Fruit fly (Drosophila melanogaster): Measurements from ENCODE around the gene ana1.

The ana1 gene

dm6 chr3R:24549834-24550233, 19.5 kb downstream of the ana1 start:
- TF ChIP-seq CG8301 (tag; optimal IDR thresholded peaks at IDR 0.05): no peak
- peak; percentile 30 for TF ChIP-seq Snoo (tag; optimal IDR thresholded peaks at IDR 0.05)
- peak; percentile 65 for TF ChIP-seq CG17806 (tag; optimal IDR thresholded peaks at IDR 0.05)
- peak; percentile 79 for TF ChIP-seq CG34367 (tag; optimal IDR thresholded peaks at IDR 0.05)
- TF ChIP-seq EcR (GFP tag; optimal IDR thresholded peaks at IDR 0.05): peak; percentile 65
- TF ChIP-seq rn (GFP tag; IDR thresholded peaks at IDR 0.05): no peak
- TF ChIP-seq CG8159 (tag; optimal IDR thresholded peaks at IDR 0.05): peak; percentile 80
- peak; percentile 94 for TF ChIP-seq gl (tag; optimal IDR thresholded peaks at IDR 0.05)
- no peak for TF ChIP-seq CG10348 (GFP tag; IDR thresholded peaks at IDR 0.05)
- TF ChIP-seq D1 (tag; optimal IDR thresholded peaks at IDR 0.05): no peak
- TF ChIP-seq Ets98B (GFP tag; IDR thresholded peaks at IDR 0.05): no peak
- peak; percentile 65 for TF ChIP-seq CG12605 (GFP tag; IDR thresholded peaks at IDR 0.05)
- no peak for TF ChIP-seq CG13204 (GFP tag; optimal IDR thresholded peaks at IDR 0.05)
- TF ChIP-seq CG9948 (tag; optimal IDR thresholded peaks at IDR 0.05): peak; percentile 49
- peak; percentile 81 for TF ChIP-seq CG15710 (tag; optimal IDR thresholded peaks at IDR 0.05)
- TF ChIP-seq Pif1B (GFP tag; optimal IDR thresholded peaks at IDR 0.05): peak; percentile 71
- TF ChIP-seq fd96Ca (GFP tag; IDR thresholded peaks at IDR 0.05): no peak
- TF ChIP-seq Pif1A (GFP tag; optimal IDR thresholded peaks at IDR 0.05): peak; percentile 79
- TF ChIP-seq CG32121 (GFP tag; IDR thresholded peaks at IDR 0.05): no peak
- no peak for TF ChIP-seq CG4496 (GFP tag; IDR thresholded peaks at IDR 0.05)
- TF ChIP-seq CG14655 (GFP tag; optimal IDR thresholded peaks at IDR 0.05): no peak

DNA sequence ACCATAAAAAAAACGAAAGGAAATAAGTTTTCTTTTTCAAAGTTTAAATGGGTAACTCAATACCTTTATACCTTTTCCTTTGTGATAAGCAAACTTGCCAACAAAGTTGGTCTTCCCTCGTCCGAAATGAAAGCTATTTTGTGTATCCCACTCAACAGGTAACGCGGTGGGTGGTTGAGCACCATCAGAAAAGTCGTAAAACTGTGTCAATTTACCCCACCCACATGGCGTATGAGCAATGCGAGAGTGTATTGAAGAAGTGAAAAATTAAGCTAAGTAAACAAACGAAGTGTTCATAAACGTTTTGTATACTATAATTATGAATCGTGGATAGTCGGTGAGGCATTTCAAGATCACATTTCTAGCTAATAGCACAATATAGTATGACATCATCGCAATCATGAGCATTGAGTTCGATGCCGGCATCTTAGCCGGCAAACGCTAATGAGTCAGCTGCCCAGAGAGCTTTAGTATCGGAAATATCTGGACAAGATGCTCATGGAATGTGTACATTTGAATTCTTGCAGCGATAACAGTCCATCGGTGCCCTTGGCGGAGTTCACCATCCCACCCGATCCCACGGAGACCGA, 20.5 kb downstream of the ana1 start:
- no peak for TF ChIP-seq CG12605 (GFP tag; IDR thresholded peaks at IDR 0.05)
- TF ChIP-seq CG4496 (GFP tag; IDR thresholded peaks at IDR 0.05): no peak
- no peak for TF ChIP-seq CG13204 (GFP tag; optimal IDR thresholded peaks at IDR 0.05)
- no peak for TF ChIP-seq CG14655 (GFP tag; optimal IDR thresholded peaks at IDR 0.05)
- no peak for TF ChIP-seq gl (tag; optimal IDR thresholded peaks at IDR 0.05)
- TF ChIP-seq Ets98B (GFP tag; IDR thresholded peaks at IDR 0.05): no peak
- no peak for TF ChIP-seq CG32121 (GFP tag; IDR thresholded peaks at IDR 0.05)
- TF ChIP-seq fd96Ca (GFP tag; IDR thresholded peaks at IDR 0.05): no peak
- TF ChIP-seq CG15710 (tag; optimal IDR thresholded peaks at IDR 0.05): no peak
- no peak for TF ChIP-seq CG10348 (GFP tag; IDR thresholded peaks at IDR 0.05)
- TF ChIP-seq CG9948 (tag; optimal IDR thresholded peaks at IDR 0.05): no peak
- TF ChIP-seq EcR (GFP tag; optimal IDR thresholded peaks at IDR 0.05): no peak

DNA sequence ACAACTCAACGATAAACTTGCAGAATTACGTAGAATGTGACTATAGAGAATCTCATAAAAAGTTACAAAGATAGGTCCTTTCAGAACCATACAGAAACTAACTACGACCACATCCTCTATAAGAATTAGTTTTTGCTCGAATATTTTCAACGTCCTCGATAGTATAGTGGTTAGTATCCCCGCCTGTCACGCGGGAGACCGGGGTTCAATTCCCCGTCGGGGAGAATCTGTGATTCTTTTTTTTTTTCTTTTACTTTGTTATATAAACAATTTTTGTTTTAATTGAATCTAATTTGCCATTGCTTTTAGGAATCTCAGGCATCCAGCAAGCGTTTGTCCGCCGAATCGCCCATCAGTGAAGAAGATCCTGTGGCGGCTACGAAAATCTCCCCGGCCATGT, 24.8 kb downstream of the ana1 start:
- TF ChIP-seq CG9948 (tag; optimal IDR thresholded peaks at IDR 0.05): no peak
- no peak for TF ChIP-seq Pif1B (GFP tag; optimal IDR thresholded peaks at IDR 0.05)
- TF ChIP-seq CG15710 (tag; optimal IDR thresholded peaks at IDR 0.05): no peak
- no peak for TF ChIP-seq gl (tag; optimal IDR thresholded peaks at IDR 0.05)
- no peak for TF ChIP-seq D1 (tag; optimal IDR thresholded peaks at IDR 0.05)
- TF ChIP-seq EcR (GFP tag; optimal IDR thresholded peaks at IDR 0.05): no peak
- no peak for TF ChIP-seq CG14655 (GFP tag; optimal IDR thresholded peaks at IDR 0.05)
- TF ChIP-seq CG34367 (tag; optimal IDR thresholded peaks at IDR 0.05): no peak
- no peak for TF ChIP-seq CG13204 (GFP tag; optimal IDR thresholded peaks at IDR 0.05)
- no peak for TF ChIP-seq CG17806 (tag; optimal IDR thresholded peaks at IDR 0.05)
- TF ChIP-seq fd96Ca (GFP tag; IDR thresholded peaks at IDR 0.05): no peak
- TF ChIP-seq CG32121 (GFP tag; IDR thresholded peaks at IDR 0.05): no peak
- no peak for TF ChIP-seq CG8301 (tag; optimal IDR thresholded peaks at IDR 0.05)
- no peak for TF ChIP-seq CG4496 (GFP tag; IDR thresholded peaks at IDR 0.05)
- TF ChIP-seq Snoo (tag; optimal IDR thresholded peaks at IDR 0.05): no peak

dm6 chr3R:24555932-24556331, 25.6 kb downstream of the ana1 start:
- TF ChIP-seq CG13204 (GFP tag; optimal IDR thresholded peaks at IDR 0.05): no peak
- no peak for TF ChIP-seq Ets98B (GFP tag; IDR thresholded peaks at IDR 0.05)
- TF ChIP-seq Snoo (tag; optimal IDR thresholded peaks at IDR 0.05): no peak
- TF ChIP-seq CG12605 (GFP tag; IDR thresholded peaks at IDR 0.05): no peak

- no peak for TF ChIP-seq CG12605 (GFP tag; IDR thresholded peaks at IDR 0.05)
- TF ChIP-seq gl (tag; optimal IDR thresholded peaks at IDR 0.05): no peak
- no peak for TF ChIP-seq CG10348 (GFP tag; IDR thresholded peaks at IDR 0.05)
- no peak for TF ChIP-seq CG8159 (tag; optimal IDR thresholded peaks at IDR 0.05)
- no peak for TF ChIP-seq D1 (tag; optimal IDR thresholded peaks at IDR 0.05)
- no peak for TF ChIP-seq Pif1B (GFP tag; optimal IDR thresholded peaks at IDR 0.05)
- TF ChIP-seq Snoo (tag; optimal IDR thresholded peaks at IDR 0.05): no peak
- no peak for TF ChIP-seq CG14655 (GFP tag; optimal IDR thresholded peaks at IDR 0.05)
- no peak for TF ChIP-seq CG34367 (tag; optimal IDR thresholded peaks at IDR 0.05)
- TF ChIP-seq EcR (GFP tag; optimal IDR thresholded peaks at IDR 0.05): no peak
- no peak for TF ChIP-seq CG9948 (tag; optimal IDR thresholded peaks at IDR 0.05)
- TF ChIP-seq CG17806 (tag; optimal IDR thresholded peaks at IDR 0.05): no peak
- TF ChIP-seq CG15710 (tag; optimal IDR thresholded peaks at IDR 0.05): no peak
- no peak for TF ChIP-seq CG4496 (GFP tag; IDR thresholded peaks at IDR 0.05)
- TF ChIP-seq rn (GFP tag; IDR thresholded peaks at IDR 0.05): no peak
These were observed 26.2 kb downstream of the ana1 start for dm6 chr3R:24556554-24556953.

dm6 chr3R:24557020-24557465, 26.7 kb downstream of the ana1 start:
- TF ChIP-seq Ets98B (GFP tag; IDR thresholded peaks at IDR 0.05): no peak
- no peak for TF ChIP-seq Pif1A (GFP tag; optimal IDR thresholded peaks at IDR 0.05)
- peak; percentile 13 for TF ChIP-seq CG17806 (tag; optimal IDR thresholded peaks at IDR 0.05)
- TF ChIP-seq Snoo (tag; optimal IDR thresholded peaks at IDR 0.05): peak; percentile 9
